Worm (Caenorhabditis elegans) whole organism, L1 larva: Measurements from ENCODE around the gene syf-2.
A peak's percentile ranks its signal among the peaks of the same experiment; 100 is the strongest.

ENCODE experiments used
- C04F5.9 ChIP-seq: sonication (generic microtip); optimal IDR thresholded peaks from 2 replicates; lab custom pipeline; 2016; ENCODE audit warnings: missing genetic modification characterization, missing compliant biosample characterization
- C16A3.4 ChIP-seq: fragments of 150-350 bp; optimal IDR thresholded peaks from 2 replicates; lab custom pipeline; 2014; ENCODE audit warnings: missing biosample characterization, missing genetic modification characterization
- C34B4.2 ChIP-seq: sonication (generic microtip); optimal IDR thresholded peaks from 2 replicates; lab custom pipeline; 2017; ENCODE audit warnings: mild to moderate bottlenecking, missing genetic modification characterization, missing compliant biosample characterization
- F16B12.6 ChIP-seq: fragments of 150-350 bp; optimal IDR thresholded peaks from 2 replicates; lab custom pipeline; 2014; ENCODE audit warnings: missing biosample characterization, missing genetic modification characterization
- Y116A8C.19 ChIP-seq: sonication (generic microtip); optimal IDR thresholded peaks from 2 replicates; lab custom pipeline; 2016; ENCODE audit warnings: missing compliant biosample characterization, missing genetic modification characterization, borderline replicate concordance
- aha-1 ChIP-seq: fragments of 150-350 bp; optimal IDR thresholded peaks from 2 replicates; lab custom pipeline; 2014; ENCODE audit warnings: missing biosample characterization, missing genetic modification characterization
- aly-2 ChIP-seq: fragments of 150-350 bp; optimal IDR thresholded peaks from 2 replicates; lab custom pipeline; 2014; ENCODE audit warnings: missing biosample characterization, missing genetic modification characterization
- ama-1 ChIP-seq: fragments of 150-350 bp; optimal IDR thresholded peaks from 2 replicates; lab custom pipeline; 2014
- blmp-1 ChIP-seq: fragments of 150-350 bp; optimal IDR thresholded peaks from 2 replicates; lab custom pipeline; 2014; ENCODE audit warnings: missing biosample characterization, missing genetic modification characterization
- ceh-63 ChIP-seq: fragments of 200-800 bp; sonication (Bioruptor generic); optimal IDR thresholded peaks from 2 replicates; lab custom pipeline; 2018; ENCODE audit warnings: mild to moderate bottlenecking, missing genetic modification characterization, missing compliant biosample characterization
- ceh-8 ChIP-seq: fragments of 200-800 bp; sonication (Bioruptor generic); optimal IDR thresholded peaks from 2 replicates; lab custom pipeline; 2018; ENCODE audit warnings: mild to moderate bottlenecking, missing genetic modification characterization, moderate library complexity, missing compliant biosample characterization
- ceh-82 ChIP-seq, 3 experiments: fragments of 150-350 bp in 1 of 3; sonication (generic microtip) in 2 of 3; optimal IDR thresholded peaks; 2 replicates each; lab custom pipeline; 2014 to 2017; ENCODE audit warnings: missing biosample characterization in 3 of 3, missing genetic modification characterization in 3 of 3
- ceh-88 ChIP-seq: fragments of 200-800 bp; sonication (Bioruptor generic); IDR thresholded peaks from 2 replicates; pipeline ENCODE4 v1.3.6; 2022; ENCODE audit warnings: missing genetic modification characterization, missing compliant biosample characterization
- ceh-90 ChIP-seq: sonication (generic microtip); optimal IDR thresholded peaks from 2 replicates; lab custom pipeline; 2016; ENCODE audit warnings: missing genetic modification characterization, missing compliant biosample characterization
- dpl-1 ChIP-seq, 3 experiments: fragments of 150-350 bp in 2 of 3; sonication (generic microtip) in 1 of 3; optimal IDR thresholded peaks; 2 replicates each; lab custom pipeline; 2014 to 2017; ENCODE audit warnings: missing biosample characterization in 3 of 3, missing genetic modification characterization in 3 of 3, missing genetic modification reagents in 3 of 3
- dsc-1 ChIP-seq: sonication (generic microtip); optimal IDR thresholded peaks from 2 replicates; lab custom pipeline; 2016; ENCODE audit warnings: mild to moderate bottlenecking, missing genetic modification characterization, missing compliant biosample characterization
- efl-1 ChIP-seq, 4 experiments: fragments of 150-350 bp; optimal IDR thresholded peaks in 3 of 4; peaks in 1 of 4; 1 replicate in 1 of 4; 2 replicates in 3 of 4; lab custom pipeline; 2014; ENCODE audit warnings: missing biosample characterization in 2 of 4, missing genetic modification characterization in 2 of 4, missing genetic modification reagents in 2 of 4
- efl-3 ChIP-seq: fragments of 200-800 bp; sonication (Bioruptor generic); optimal IDR thresholded peaks from 2 replicates; lab custom pipeline; 2018; ENCODE audit warnings: mild to moderate bottlenecking, missing genetic modification characterization, missing compliant biosample characterization
- egl-27 ChIP-seq, 2 experiments: fragments of 150-350 bp in 1 of 2; sonication (generic microtip); optimal IDR thresholded peaks; 3 replicates each; lab custom pipeline; 2017 to 2018; ENCODE audit warnings: missing biosample characterization in 2 of 2, missing genetic modification characterization in 2 of 2, missing genetic modification reagents in 2 of 2
- elt-2 ChIP-seq: sonication (generic microtip); optimal IDR thresholded peaks from 2 replicates; lab custom pipeline; 2016; ENCODE audit warnings: missing genetic modification characterization, mild to moderate bottlenecking, inconsistent platforms, missing compliant biosample characterization, missing genetic modification reagents
- ets-5 ChIP-seq: fragments of 200-800 bp; sonication (Bioruptor generic); IDR thresholded peaks from 2 replicates; pipeline ENCODE4 v1.3.6; 2022; ENCODE audit warnings: missing genetic modification characterization, missing compliant biosample characterization
- fkh-10 ChIP-seq: sonication (generic microtip); optimal IDR thresholded peaks from 2 replicates; lab custom pipeline; 2017; ENCODE audit warnings: missing biosample characterization, missing genetic modification reagents, missing genetic modification characterization
- fos-1 ChIP-seq: fragments of 150-350 bp; optimal IDR thresholded peaks from 2 replicates; lab custom pipeline; 2014; ENCODE audit warnings: missing biosample characterization, missing genetic modification characterization
- hlh-4 ChIP-seq: sonication (generic microtip); optimal IDR thresholded peaks from 2 replicates; lab custom pipeline; 2016; ENCODE audit warnings: mild to moderate bottlenecking, missing genetic modification characterization, missing compliant biosample characterization
- hpl-2 ChIP-seq: fragments of 150-350 bp; optimal IDR thresholded peaks from 2 replicates; lab custom pipeline; 2014; ENCODE audit warnings: missing biosample characterization, missing genetic modification reagents, missing genetic modification characterization
- isw-1 ChIP-seq: fragments of 200-800 bp; sonication (Bioruptor generic); IDR thresholded peaks from 2 replicates; pipeline ENCODE4 v1.3.6; 2022; ENCODE audit warnings: missing genetic modification characterization, missing compliant biosample characterization
- lin-13 ChIP-seq: fragments of 150-350 bp; optimal IDR thresholded peaks from 2 replicates; lab custom pipeline; 2014; ENCODE audit warnings: missing biosample characterization, missing genetic modification reagents, missing genetic modification characterization
- lin-14 ChIP-seq: fragments of 200-800 bp; sonication (Bioruptor generic); optimal IDR thresholded peaks from 2 replicates; lab custom pipeline; 2018; ENCODE audit warnings: mild to moderate bottlenecking, missing genetic modification characterization, moderate library complexity, missing compliant biosample characterization
- lin-35 ChIP-seq, 2 experiments: fragments of 150-350 bp; optimal IDR thresholded peaks; 2 replicates each; lab custom pipeline; 2014; ENCODE audit warnings: missing biosample characterization in 2 of 2, missing genetic modification characterization in 2 of 2, missing genetic modification reagents in 2 of 2
- lin-39 ChIP-seq: fragments of 150-350 bp; optimal IDR thresholded peaks from 2 replicates; lab custom pipeline; 2014; ENCODE audit warnings: missing biosample characterization, missing genetic modification reagents, missing genetic modification characterization
- mab-9 ChIP-seq: fragments of 200-800 bp; sonication (Bioruptor generic); IDR thresholded peaks from 2 replicates; pipeline ENCODE4 v1.3.6; 2022; ENCODE audit warnings: missing genetic modification reagents, missing genetic modification characterization, missing compliant biosample characterization
- mef-2 ChIP-seq: fragments of 150-350 bp; optimal IDR thresholded peaks from 2 replicates; lab custom pipeline; 2014; ENCODE audit warnings: missing biosample characterization, missing genetic modification characterization
- nhr-19 ChIP-seq: fragments of 200-800 bp; sonication (Bioruptor generic); conservative IDR thresholded peaks from 2 replicates; pipeline ENCODE4 v1.3.6; 2022; ENCODE audit warnings: missing genetic modification characterization, missing compliant biosample characterization
- nhr-20 ChIP-seq: sonication (generic microtip); optimal IDR thresholded peaks from 2 replicates; lab custom pipeline; 2016; ENCODE audit warnings: mild to moderate bottlenecking, missing genetic modification characterization, missing compliant biosample characterization
- nhr-237 ChIP-seq: fragments of 150-350 bp; optimal IDR thresholded peaks from 2 replicates; lab custom pipeline; 2014; ENCODE audit warnings: missing biosample characterization, missing genetic modification characterization
- nhr-28 ChIP-seq: fragments of 150-350 bp; optimal IDR thresholded peaks from 2 replicates; lab custom pipeline; 2014; ENCODE audit warnings: missing biosample characterization, missing genetic modification characterization
- nhr-47 ChIP-seq: sonication (generic microtip); optimal IDR thresholded peaks from 2 replicates; lab custom pipeline; 2016; ENCODE audit warnings: mild to moderate bottlenecking, missing genetic modification characterization, moderate library complexity, missing compliant biosample characterization
- nhr-76 ChIP-seq: sonication (generic microtip); optimal IDR thresholded peaks from 2 replicates; lab custom pipeline; 2017; ENCODE audit warnings: missing biosample characterization, missing genetic modification characterization
- pax-3 ChIP-seq: fragments of 200-800 bp; sonication (Bioruptor generic); optimal IDR thresholded peaks from 2 replicates; lab custom pipeline; 2018; ENCODE audit warnings: mild to moderate bottlenecking, missing genetic modification characterization, moderate library complexity, missing compliant biosample characterization
- skn-1 ChIP-seq: fragments of 150-350 bp; optimal IDR thresholded peaks from 2 replicates; lab custom pipeline; 2014; ENCODE audit warnings: missing biosample characterization, missing genetic modification characterization
- sox-4 ChIP-seq: sonication (generic microtip); optimal IDR thresholded peaks from 2 replicates; lab custom pipeline; 2016; ENCODE audit warnings: missing genetic modification characterization, missing compliant biosample characterization
- swsn-7 ChIP-seq: sonication (generic microtip); optimal IDR thresholded peaks from 2 replicates; lab custom pipeline; 2016; ENCODE audit warnings: missing genetic modification characterization, missing compliant biosample characterization
- unc-130 ChIP-seq: fragments of 150-350 bp; optimal IDR thresholded peaks from 2 replicates; lab custom pipeline; 2017; ENCODE audit warnings: missing biosample characterization, missing genetic modification characterization, inconsistent platforms
- unc-62 ChIP-seq: fragments of 150-350 bp; optimal IDR thresholded peaks from 2 replicates; lab custom pipeline; 2014; ENCODE audit warnings: missing biosample characterization, missing genetic modification reagents, missing genetic modification characterization
- unc-86 ChIP-seq: sonication (generic microtip); optimal IDR thresholded peaks from 2 replicates; lab custom pipeline; 2016; ENCODE audit warnings: missing genetic modification characterization, missing compliant biosample characterization
- unc-98 ChIP-seq: fragments of 200-800 bp; sonication (Bioruptor generic); IDR thresholded peaks from 2 replicates; pipeline ENCODE4 v1.3.6; 2022; ENCODE audit warnings: missing genetic modification characterization, missing compliant biosample characterization
- xbp-1 ChIP-seq: sonication (generic microtip); optimal IDR thresholded peaks from 2 replicates; lab custom pipeline; 2016; ENCODE audit warnings: missing genetic modification characterization, missing compliant biosample characterization
- zag-1 ChIP-seq: fragments of 150-350 bp; optimal IDR thresholded peaks from 2 replicates; lab custom pipeline; 2014; ENCODE audit warnings: missing biosample characterization, missing genetic modification characterization
- zip-4 ChIP-seq: fragments of 200-800 bp; sonication (Bioruptor generic); optimal IDR thresholded peaks from 2 replicates; lab custom pipeline; 2018; ENCODE audit warnings: mild to moderate bottlenecking, missing genetic modification characterization, moderate library complexity, missing compliant biosample characterization
- ztf-11 ChIP-seq, 2 experiments: sonication (generic microtip); optimal IDR thresholded peaks; 2 replicates each; lab custom pipeline; 2016 to 2017; ENCODE audit warnings: missing genetic modification characterization in 2 of 2, missing biosample characterization in 1 of 2, missing compliant biosample characterization in 1 of 2
- ztf-4 ChIP-seq: fragments of 150-350 bp; optimal IDR thresholded peaks from 2 replicates; lab custom pipeline; 2014; ENCODE audit warnings: missing biosample characterization, missing genetic modification characterization

The syf-2 gene

ce11 chrIII:7141285-7141715 lies 20.6 kb downstream of the syf-2 start (continued):
- TF ChIP-seq swsn-7 (tag; lab: Kevin White, UChicago) (peak; percentile 45), ceh-88 (no peak), ztf-4 (tag; lab: Kevin White, UChicago) (no peak), fos-1 (tag; lab: Kevin White, UChicago) (no peak), aly-2 (tag; lab: Kevin White, UChicago) (no peak), lin-39 (tag; lab: Kevin White, UChicago) (peak; percentile 50), ceh-90 (no peak), nhr-20 (tag; lab: Kevin White, UChicago) (peak; percentile 42), C16A3.4 (tag; lab: Kevin White, UChicago) (no peak), pax-3 (tag; lab: Kevin White, UChicago) (no peak), nhr-47 (tag; lab: Kevin White, UChicago) (peak; percentile 42), fkh-10 (GFP tag; lab: Kevin White, UChicago) (no peak), zip-4 (GFP tag; lab: Kevin White, UChicago) (no peak), unc-130 (tag; lab: Kevin White, UChicago) (no peak), F16B12.6 (no peak), hpl-2 (GFP tag; lab: Kevin White, UChicago) (peak; percentile 47), C04F5.9 (no peak), sox-4 (tag; lab: Kevin White, UChicago) (no peak), aha-1 (tag; lab: Kevin White, UChicago) (no peak), hlh-4 (tag; lab: Kevin White, UChicago) (no peak), lin-13 (GFP tag; lab: Kevin White, UChicago) (no peak), nhr-76 (tag; lab: Kevin White, UChicago) (no peak), nhr-237 (tag; lab: Kevin White, UChicago) (no peak), dpl-1 (GFP tag; optimal IDR thresholded peaks at IDR 0.05; lab: Kevin White, UChicago) (peak in 1 of 3 experiments; percentile 23), ets-5 (GFP tag; lab: Robert Waterston, UW) (no peak), nhr-28 (no peak), C34B4.2 (tag; lab: Kevin White, UChicago) (no peak), lin-14 (GFP tag; lab: Kevin White, UChicago) (peak; percentile 59), lin-35 (GFP tag; optimal IDR thresholded peaks at IDR 0.05; lab: Kevin White, UChicago) (peak in 1 of 2 experiments; percentile 73), ceh-82 (tag; optimal IDR thresholded peaks at IDR 0.05; lab: Kevin White, UChicago) (no peak), egl-27 (tag; optimal IDR thresholded peaks at IDR 0.05; lab: Kevin White, UChicago) (no peak), efl-3 (GFP tag; lab: Kevin White, UChicago) (no peak), unc-62 (no peak), dsc-1 (tag; lab: Kevin White, UChicago) (no peak), ztf-11 (tag; optimal IDR thresholded peaks at IDR 0.05; lab: Kevin White, UChicago) (no peak), skn-1 (no peak), mab-9 (GFP tag; lab: Robert Waterston, UW) (no peak), ceh-8 (GFP tag; lab: Kevin White, UChicago) (no peak), xbp-1 (tag; lab: Kevin White, UChicago) (no peak), unc-86 (tag; lab: Kevin White, UChicago) (no peak), nhr-19 (GFP tag; lab: Robert Waterston, UW) (peak; percentile 75), isw-1 (GFP tag; lab: Robert Waterston, UW) (no peak), blmp-1 (tag; lab: Kevin White, UChicago) (no peak), ceh-63 (GFP tag; lab: Kevin White, UChicago) (no peak), zag-1 (tag; lab: Kevin White, UChicago) (no peak), Y116A8C.19 (tag; lab: Kevin White, UChicago) (no peak), elt-2 (tag; lab: Kevin White, UChicago) (peak; percentile 92), mef-2 (tag; lab: Kevin White, UChicago) (no peak), efl-1 (optimal IDR thresholded peaks at IDR 0.05; lab: Kevin White, UChicago) (peak; percentile 19 to 41), efl-1 (GFP tag; optimal IDR thresholded peaks at IDR 0.05 in 1 of 2; lab: Kevin White, UChicago) (peak in 1 of 2 experiments; percentile 96), unc-98 (no peak), ama-1 (lab: Kevin White, UChicago) (peak; percentile 92)
